Worm (Caenorhabditis elegans) whole organism, young adult: ENCODE results near the gene F08F8.9.

Source experiments
- B0336.3 ChIP-seq: fragments of 200-800 bp; sonication (Bioruptor generic); IDR thresholded peaks from 2 replicates; pipeline ENCODE4 v1.3.6; 2022; ENCODE audit warnings: missing genetic modification characterization, missing compliant biosample characterization
- C06A6.2 ChIP-seq: fragments of 200-800 bp; sonication (Bioruptor generic); conservative IDR thresholded peaks from 2 replicates; pipeline ENCODE4 v1.3.6; 2022; ENCODE audit warnings: missing genetic modification characterization, missing compliant biosample characterization
- F22D6.2 ChIP-seq: sonication (generic microtip); optimal IDR thresholded peaks from 2 replicates; lab custom pipeline; 2016; ENCODE audit warnings: mild to moderate bottlenecking, missing genetic modification characterization, missing compliant biosample characterization
- F23B12.7 ChIP-seq: sonication (generic microtip); optimal IDR thresholded peaks from 2 replicates; lab custom pipeline; 2017; ENCODE audit warnings: missing genetic modification characterization, mild to moderate bottlenecking, missing compliant biosample characterization, antibody characterized with exemption, moderate library complexity; ENCODE audit not compliant: insufficient read depth
- F33H1.4 ChIP-seq: fragments of 200-800 bp; sonication (Bioruptor generic); IDR thresholded peaks from 2 replicates; pipeline ENCODE4 v1.3.6; 2022; ENCODE audit warnings: missing genetic modification reagents, missing genetic modification characterization, missing compliant biosample characterization
- F39B2.1 ChIP-seq: fragments of 200-800 bp; sonication (Bioruptor generic); IDR thresholded peaks from 2 replicates; pipeline ENCODE4 v1.3.6; 2022; ENCODE audit warnings: missing genetic modification reagents, missing genetic modification characterization, missing compliant biosample characterization
- F49E8.2 ChIP-seq: sonication (generic microtip); optimal IDR thresholded peaks from 3 replicates; lab custom pipeline; 2017; ENCODE audit warnings: missing genetic modification characterization, mild to moderate bottlenecking, missing compliant biosample characterization, antibody characterized with exemption, moderate library complexity; ENCODE audit not compliant: insufficient read depth
- F55B11.4 ChIP-seq: sonication (generic microtip); optimal IDR thresholded peaks from 2 replicates; lab custom pipeline; 2016; ENCODE audit warnings: missing compliant biosample characterization, missing genetic modification characterization, borderline replicate concordance; ENCODE audit not compliant: insufficient read depth
- K11D2.4 ChIP-seq: fragments of 200-800 bp; sonication (Bioruptor generic); IDR thresholded peaks from 2 replicates; pipeline ENCODE4 v1.3.6; 2022; ENCODE audit warnings: missing genetic modification reagents, missing genetic modification characterization, missing compliant biosample characterization
- Y53F4B.3 ChIP-seq: fragments of 200-800 bp; sonication (Bioruptor generic); IDR thresholded peaks from 2 replicates; pipeline ENCODE4 v1.3.6; 2022; ENCODE audit warnings: missing genetic modification reagents, missing genetic modification characterization, missing compliant biosample characterization
- Y95B8A.8 ChIP-seq: fragments of 200-800 bp; sonication (Bioruptor generic); IDR thresholded peaks from 2 replicates; pipeline ENCODE4 v1.3.6; 2022; ENCODE audit warnings: missing genetic modification reagents, missing genetic modification characterization, missing compliant biosample characterization
- atf-7 ChIP-seq: sonication (generic microtip); optimal IDR thresholded peaks from 2 replicates; lab custom pipeline; 2017; ENCODE audit warnings: mild to moderate bottlenecking, missing genetic modification characterization, missing compliant biosample characterization
- ccch-3 ChIP-seq: fragments of 200-800 bp; sonication (Bioruptor generic); optimal IDR thresholded peaks from 2 replicates; lab custom pipeline; 2018; ENCODE audit warnings: mild to moderate bottlenecking, missing genetic modification characterization, missing compliant biosample characterization
- cebp-1 ChIP-seq, 2 experiments: fragments of 200-800 bp in 1 of 2; sonication (Bioruptor generic) in 1 of 2; sonication (generic microtip) in 1 of 2; IDR thresholded peaks in 1 of 2; optimal IDR thresholded peaks in 1 of 2; 2 replicates each; pipeline versions ENCODE4 v1.3.6 to Lab custom; 2017 to 2022; ENCODE audit warnings: missing compliant biosample characterization in 2 of 2, missing genetic modification characterization in 2 of 2, mild to moderate bottlenecking in 1 of 2, missing genetic modification reagents in 1 of 2, moderate library complexity in 1 of 2
- ceh-27 ChIP-seq: fragments of 200-800 bp; sonication (Bioruptor generic); optimal IDR thresholded peaks from 2 replicates; lab custom pipeline; 2018; ENCODE audit warnings: mild to moderate bottlenecking, missing genetic modification characterization, moderate library complexity, missing compliant biosample characterization
- chd-7 ChIP-seq: sonication (generic microtip); optimal IDR thresholded peaks from 2 replicates; lab custom pipeline; 2016; ENCODE audit warnings: mild to moderate bottlenecking, missing genetic modification characterization, moderate library complexity, missing compliant biosample characterization
- dox-1 ChIP-seq: fragments of 200-800 bp; sonication (Bioruptor generic); IDR thresholded peaks from 2 replicates; pipeline ENCODE4 v1.3.6; 2022; ENCODE audit warnings: missing genetic modification reagents, missing genetic modification characterization, missing compliant biosample characterization
- egl-44 ChIP-seq: fragments of 200-800 bp; sonication (Bioruptor generic); IDR thresholded peaks from 2 replicates; pipeline ENCODE4 v1.3.6; 2022; ENCODE audit warnings: missing genetic modification reagents, missing genetic modification characterization, missing compliant biosample characterization
- ekl-4 ChIP-seq: fragments of 200-800 bp; sonication (Bioruptor generic); IDR thresholded peaks from 2 replicates; pipeline ENCODE4 v1.3.6; 2022; ENCODE audit warnings: missing genetic modification reagents, missing genetic modification characterization, missing compliant biosample characterization
- ets-4 ChIP-seq: fragments of 200-800 bp; sonication (Bioruptor generic); optimal IDR thresholded peaks from 2 replicates; lab custom pipeline; 2018; ENCODE audit warnings: mild to moderate bottlenecking, missing genetic modification characterization, missing compliant biosample characterization
- gei-17 ChIP-seq: fragments of 200-800 bp; sonication (Bioruptor generic); optimal IDR thresholded peaks from 2 replicates; lab custom pipeline; 2018; ENCODE audit warnings: mild to moderate bottlenecking, missing genetic modification characterization, missing compliant biosample characterization
- hlh-12 ChIP-seq: sonication (generic microtip); optimal IDR thresholded peaks from 2 replicates; lab custom pipeline; 2016; ENCODE audit warnings: missing genetic modification characterization, missing compliant biosample characterization
- hlh-26 ChIP-seq: fragments of 200-800 bp; sonication (Bioruptor generic); conservative IDR thresholded peaks from 2 replicates; pipeline ENCODE4 v1.3.6; 2022; ENCODE audit warnings: missing genetic modification reagents, missing genetic modification characterization, missing compliant biosample characterization
- hmg-1.2 ChIP-seq: fragments of 200-800 bp; sonication (Bioruptor generic); IDR thresholded peaks from 2 replicates; pipeline ENCODE4 v1.3.6; 2022; ENCODE audit warnings: missing genetic modification reagents, missing genetic modification characterization, missing compliant biosample characterization
- hrde-1 ChIP-seq: sonication (generic microtip); optimal IDR thresholded peaks from 2 replicates; lab custom pipeline; 2016; ENCODE audit warnings: missing genetic modification characterization, mild to moderate bottlenecking, missing compliant biosample characterization, moderate library complexity, missing genotype, missing genetic modification reagents, borderline replicate concordance
- let-526 ChIP-seq: fragments of 200-800 bp; sonication (Bioruptor generic); IDR thresholded peaks from 2 replicates; pipeline ENCODE4 v1.3.6; 2022; ENCODE audit warnings: missing genetic modification reagents, missing genetic modification characterization, missing compliant biosample characterization
- let-607 ChIP-seq, 2 experiments: fragments of 200-800 bp in 1 of 2; sonication (Bioruptor generic) in 1 of 2; sonication (generic microtip) in 1 of 2; optimal IDR thresholded peaks; 2 replicates each; lab custom pipeline; 2016 to 2018; ENCODE audit warnings: mild to moderate bottlenecking in 2 of 2, missing compliant biosample characterization in 2 of 2, missing genetic modification characterization in 2 of 2, moderate library complexity in 2 of 2, missing genotype in 1 of 2
- lin-35 ChIP-seq, 3 experiments: fragments of 150-350 bp in 2 of 3; sonication (generic microtip) in 1 of 3; optimal IDR thresholded peaks; 2 replicates each; lab custom pipeline; 2014 to 2018; ENCODE audit warnings: missing biosample characterization in 3 of 3, missing genetic modification characterization in 3 of 3, missing genetic modification reagents in 3 of 3
- lin-40 ChIP-seq: sonication (generic microtip); optimal IDR thresholded peaks from 2 replicates; lab custom pipeline; 2016; ENCODE audit warnings: missing genetic modification characterization, mild to moderate bottlenecking, missing compliant biosample characterization, missing genotype, missing genetic modification reagents
- madf-3 ChIP-seq: fragments of 200-800 bp; sonication (Bioruptor generic); IDR thresholded peaks from 2 replicates; pipeline ENCODE4 v1.3.6; 2022; ENCODE audit warnings: missing genetic modification reagents, missing genetic modification characterization, missing compliant biosample characterization
- mcd-1 ChIP-seq: fragments of 200-800 bp; sonication (Bioruptor generic); IDR thresholded peaks from 2 replicates; pipeline ENCODE4 v1.3.6; 2022; ENCODE audit warnings: missing genetic modification reagents, missing genetic modification characterization, missing compliant biosample characterization
- nfyb-1 ChIP-seq: fragments of 200-800 bp; sonication (Bioruptor generic); IDR thresholded peaks from 2 replicates; pipeline ENCODE4 v1.3.6; 2022; ENCODE audit warnings: missing genetic modification reagents, missing genetic modification characterization, missing compliant biosample characterization
- nhr-90 ChIP-seq: sonication (generic microtip); optimal IDR thresholded peaks from 2 replicates; lab custom pipeline; 2016; ENCODE audit warnings: missing genotype, mild to moderate bottlenecking, missing genetic modification characterization, missing compliant biosample characterization
- pbrm-1 ChIP-seq: fragments of 200-800 bp; sonication (Bioruptor generic); IDR thresholded peaks from 2 replicates; pipeline ENCODE4 v1.3.6; 2022; ENCODE audit warnings: missing genetic modification reagents, missing genetic modification characterization, missing compliant biosample characterization
- rec-8 ChIP-seq, 2 experiments: sonication (generic microtip); optimal IDR thresholded peaks; 2 replicates each; lab custom pipeline; 2016; ENCODE audit warnings: mild to moderate bottlenecking in 2 of 2, missing genetic modification characterization in 2 of 2, missing genetic modification reagents in 2 of 2, missing genotype in 2 of 2, missing biosample characterization in 1 of 2, missing compliant biosample characterization in 1 of 2, moderate library complexity in 1 of 2
- repo-1 ChIP-seq: sonication (generic microtip); optimal IDR thresholded peaks from 2 replicates; lab custom pipeline; 2017; ENCODE audit warnings: mild to moderate bottlenecking, missing genetic modification characterization, missing compliant biosample characterization
- snpc-4 ChIP-seq, 5 experiments: fragments of 150-350 bp in 1 of 5; sonication (generic microtip) in 4 of 5; optimal IDR thresholded peaks; 2 replicates each; lab custom pipeline; 2014 to 2018; ENCODE audit warnings: missing genetic modification characterization in 5 of 5, missing biosample characterization in 3 of 5, antibody characterized with exemption in 2 of 5, mild to moderate bottlenecking in 2 of 5, missing compliant biosample characterization in 2 of 5, missing genotype in 2 of 5, moderate library complexity in 2 of 5, missing genetic modification reagents in 1 of 5
- somi-1 ChIP-seq: fragments of 200-800 bp; sonication (Bioruptor generic); optimal IDR thresholded peaks from 2 replicates; lab custom pipeline; 2018; ENCODE audit warnings: mild to moderate bottlenecking, missing genetic modification characterization, missing compliant biosample characterization
- tlf-1 ChIP-seq: fragments of 200-800 bp; sonication (Bioruptor generic); optimal IDR thresholded peaks from 2 replicates; lab custom pipeline; 2018; ENCODE audit warnings: mild to moderate bottlenecking, missing genetic modification characterization, missing compliant biosample characterization
- zfh-2 ChIP-seq: fragments of 200-800 bp; sonication (Bioruptor generic); conservative IDR thresholded peaks from 2 replicates; pipeline ENCODE4 v1.3.6; 2022; ENCODE audit warnings: missing genetic modification reagents, missing genetic modification characterization, missing compliant biosample characterization
- ztf-25 ChIP-seq: fragments of 200-800 bp; sonication (Bioruptor generic); IDR thresholded peaks from 2 replicates; pipeline ENCODE4 v1.3.6; 2022; ENCODE audit warnings: missing genetic modification reagents, missing genetic modification characterization, missing compliant biosample characterization
- ztf-28 ChIP-seq: fragments of 200-800 bp; sonication (Bioruptor generic); IDR thresholded peaks from 2 replicates; pipeline ENCODE4 v1.3.6; 2022; ENCODE audit warnings: missing genetic modification reagents, missing genetic modification characterization, missing compliant biosample characterization
- ztf-3 ChIP-seq: fragments of 200-800 bp; sonication (Bioruptor generic); optimal IDR thresholded peaks from 2 replicates; lab custom pipeline; 2018; ENCODE audit warnings: mild to moderate bottlenecking, missing genetic modification characterization, missing compliant biosample characterization

The F08F8.9 gene

ce11 chrIII:7336214-7336613, 17.6 kb downstream of the F08F8.9 start, which contains the start of gene gsp-2 (continued):
- TF ChIP-seq ceh-27 = peak; percentile 69

ce11 chrIII:7335220-7335619, 18.6 kb downstream of the F08F8.9 start, which contains the start of gene F56C9.10:
Gene F56C9.10 (minus strand): TSS chrIII:7335316.
- peak; percentile 77; the same call in 1 of the 2 replicates for TF ChIP-seq madf-3 (GFP tag; lab: Robert Waterston, UW)
- TF ChIP-seq lin-35 (GFP tag; optimal IDR thresholded peaks at IDR 0.05; lab: Kevin White, UChicago) = peak in 1 of 3 experiments; percentile 27
- no peak for TF ChIP-seq Y53F4B.3
- peak; percentile 71; the same call in 1 of the 2 replicates for TF ChIP-seq ekl-4 (GFP tag; lab: Robert Waterston, UW)
- TF ChIP-seq ccch-3 = no peak
- peak; percentile 79 for TF ChIP-seq lin-40
- TF ChIP-seq K11D2.4 = 0 out of 2 replicates have a peak, but pooled peaks have one; percentile 35
- TF ChIP-seq hlh-12 (tag; lab: Kevin White, UChicago) = no peak
- no peak for TF ChIP-seq ztf-28 (GFP tag; lab: Robert Waterston, UW)
- TF ChIP-seq cebp-1 (GFP tag; IDR thresholded peaks at IDR 0.05; lab: Robert Waterston, UW) = peak; percentile 78
- TF ChIP-seq cebp-1 (tag; optimal IDR thresholded peaks at IDR 0.05; lab: Kevin White, UChicago) = peak; percentile 86
- TF ChIP-seq atf-7 = peak; percentile 72
- TF ChIP-seq hlh-26 (GFP tag; lab: Robert Waterston, UW) = no peak
- TF ChIP-seq hrde-1 (tag; lab: Kevin White, UChicago) = no peak
- peak; percentile 43 for TF ChIP-seq gei-17
- no peak for TF ChIP-seq snpc-4 (GFP tag; optimal IDR thresholded peaks at IDR 0.05; lab: Kevin White, UChicago)
- TF ChIP-seq snpc-4 (tag; optimal IDR thresholded peaks at IDR 0.05; lab: Kevin White, UChicago) = peak; percentile 51 to 60 (median 54)
- no peak for TF ChIP-seq F49E8.2 (tag; lab: Kevin White, UChicago)
- TF ChIP-seq F39B2.1 (GFP tag; lab: Robert Waterston, UW) = no peak
- TF ChIP-seq mcd-1 (GFP tag; lab: Robert Waterston, UW) = peak; percentile 60
- TF ChIP-seq somi-1 (GFP tag; lab: Kevin White, UChicago) = peak; percentile 95
- peak; percentile 90 for TF ChIP-seq B0336.3
- peak; percentile 47 for TF ChIP-seq nhr-90 (tag; lab: Kevin White, UChicago)
- peak; percentile 19 for TF ChIP-seq ets-4 (GFP tag; lab: Kevin White, UChicago)
- TF ChIP-seq ztf-25 (GFP tag; lab: Robert Waterston, UW) = no peak
- peak; percentile 79 for TF ChIP-seq pbrm-1 (GFP tag; lab: Robert Waterston, UW)
- no peak for TF ChIP-seq Y95B8A.8
- peak; percentile 54; the same call in 1 of the 2 replicates for TF ChIP-seq dox-1
- TF ChIP-seq F22D6.2 (tag; lab: Kevin White, UChicago) = peak; percentile 74
- peak; percentile 83 for TF ChIP-seq nfyb-1 (GFP tag; lab: Robert Waterston, UW)
- no peak for TF ChIP-seq F23B12.7 (tag; lab: Kevin White, UChicago)
- TF ChIP-seq rec-8 (tag; optimal IDR thresholded peaks at IDR 0.05; lab: Kevin White, UChicago) = no peak
- TF ChIP-seq ztf-3 = peak; percentile 42
- TF ChIP-seq chd-7 (tag; lab: Kevin White, UChicago) = peak; percentile 82
- 0 out of 2 replicates have a peak, but pooled peaks have one; percentile 14 for TF ChIP-seq C06A6.2 (GFP tag; lab: Robert Waterston, UW)
- TF ChIP-seq repo-1 = peak; percentile 64
- TF ChIP-seq egl-44 (GFP tag; lab: Robert Waterston, UW) = 0 out of 2 replicates have a peak, but pooled peaks have one; percentile 34
- TF ChIP-seq F55B11.4 (tag; lab: Kevin White, UChicago) = no peak
- peak; percentile 67 to 69 for TF ChIP-seq let-607 (tag; optimal IDR thresholded peaks at IDR 0.05; lab: Kevin White, UChicago)
- peak; percentile 67 for TF ChIP-seq tlf-1 (GFP tag; lab: Kevin White, UChicago)
- peak; percentile 75 for TF ChIP-seq zfh-2
- peak; percentile 50; the same call in 1 of the 2 replicates for TF ChIP-seq hmg-1.2 (GFP tag; lab: Robert Waterston, UW)
- peak; percentile 51; the same call in 1 of the 2 replicates for TF ChIP-seq let-526 (GFP tag; lab: Robert Waterston, UW)
- TF ChIP-seq F33H1.4 (GFP tag; lab: Robert Waterston, UW) = peak; percentile 41
